Fruit fly (Drosophila melanogaster) whole organism, prepupa: Measurements from ENCODE around the gene Grip71.

Experiments
- Blimp-1 ChIP-seq: fragments of 200-800 bp; sonication (Bioruptor generic); optimal IDR thresholded peaks from 3 replicates; lab custom pipeline; 2017; ENCODE audit warnings: missing biosample characterization, missing genetic modification characterization, mild to moderate bottlenecking, moderate library complexity, missing genetic modification reagents
- CG10631 ChIP-seq: fragments of 200-800 bp; sonication (Bioruptor generic); optimal IDR thresholded peaks from 2 replicates; lab custom pipeline; 2016; ENCODE audit warnings: missing biosample characterization, missing genetic modification characterization
- CG10669 ChIP-seq: fragments of 200-800 bp; sonication (Bioruptor generic); optimal IDR thresholded peaks from 3 replicates; lab custom pipeline; 2018; ENCODE audit warnings: missing biosample characterization, mild to moderate bottlenecking, missing genetic modification characterization, moderate library complexity
- CG11294 ChIP-seq: fragments of 200-800 bp; sonication (Bioruptor generic); IDR thresholded peaks from 2 replicates; pipeline ENCODE4 v1.3.6; 2022; ENCODE audit warnings: missing biosample characterization, missing genetic modification characterization
- CG11762 ChIP-seq: fragments of 200-800 bp; sonication (Bioruptor generic); optimal IDR thresholded peaks from 3 replicates; lab custom pipeline; 2016; ENCODE audit warnings: missing biosample characterization, missing genetic modification characterization; ENCODE audit not compliant: insufficient read depth
- CG11902 ChIP-seq: fragments of 200-800 bp; sonication (Bioruptor generic); optimal IDR thresholded peaks from 3 replicates; lab custom pipeline; 2016; ENCODE audit warnings: missing biosample characterization, missing genetic modification characterization
- CG15336 ChIP-seq: fragments of 200-800 bp; sonication (Bioruptor generic); IDR thresholded peaks from 2 replicates; pipeline ENCODE4 v1.3.6; 2022; ENCODE audit warnings: missing biosample characterization, missing genetic modification characterization
- CG16779 ChIP-seq: fragments of 200-800 bp; sonication (Bioruptor generic); optimal IDR thresholded peaks from 3 replicates; lab custom pipeline; 2017; ENCODE audit warnings: missing biosample characterization, mild to moderate bottlenecking, missing genetic modification characterization
- CG3032 ChIP-seq: fragments of 200-800 bp; optimal IDR thresholded peaks from 2 replicates; lab custom pipeline; 2019; ENCODE audit warnings: missing biosample characterization, mild to moderate bottlenecking, missing genetic modification characterization, moderate library complexity
- CG32006 ChIP-seq: fragments of 200-800 bp; sonication (Bioruptor generic); optimal IDR thresholded peaks from 3 replicates; lab custom pipeline; 2017; ENCODE audit warnings: missing biosample characterization, mild to moderate bottlenecking, missing genetic modification characterization
- CG34406 ChIP-seq: fragments of 200-800 bp; sonication (Bioruptor generic); optimal IDR thresholded peaks from 3 replicates; lab custom pipeline; 2016; ENCODE audit warnings: missing biosample characterization, missing genetic modification characterization
- CG3919 ChIP-seq: fragments of 200-800 bp; sonication (Bioruptor generic); optimal IDR thresholded peaks from 3 replicates; lab custom pipeline; 2016; ENCODE audit warnings: missing biosample characterization, missing genetic modification characterization
- CG6163 ChIP-seq: fragments of 200-800 bp; sonication (Bioruptor generic); IDR thresholded peaks from 3 replicates; pipeline ENCODE4 v1.3.6; 2022; ENCODE audit warnings: missing biosample characterization, missing genetic modification characterization
- CG6276 ChIP-seq: fragments of 200-800 bp; sonication (Bioruptor generic); optimal IDR thresholded peaks from 2 replicates; lab custom pipeline; 2017; ENCODE audit warnings: missing biosample characterization, mild to moderate bottlenecking, missing genetic modification characterization
- CG6792 ChIP-seq: fragments of 200-800 bp; sonication (Bioruptor generic); optimal IDR thresholded peaks from 3 replicates; lab custom pipeline; 2016; ENCODE audit warnings: missing biosample characterization, missing genetic modification characterization
- CG6808 ChIP-seq: fragments of 200-800 bp; sonication (Bioruptor generic); optimal IDR thresholded peaks from 3 replicates; lab custom pipeline; 2017; ENCODE audit warnings: missing biosample characterization, missing genetic modification characterization, mild to moderate bottlenecking, moderate library complexity, missing genetic modification reagents
- CG8119 ChIP-seq: fragments of 200-800 bp; sonication (Bioruptor generic); IDR thresholded peaks from 3 replicates; pipeline ENCODE4 v1.3.6; 2022; ENCODE audit warnings: missing biosample characterization, missing genetic modification characterization
- CG8319 ChIP-seq: fragments of 200-800 bp; sonication (Bioruptor generic); optimal IDR thresholded peaks from 3 replicates; lab custom pipeline; 2016; ENCODE audit warnings: missing biosample characterization, missing genetic modification characterization
- CG8632 ChIP-seq: fragments of 200-800 bp; sonication (Bioruptor generic); optimal IDR thresholded peaks from 3 replicates; lab custom pipeline; 2016; ENCODE audit warnings: missing biosample characterization, missing genetic modification characterization
- CG9139 ChIP-seq: fragments of 200-800 bp; sonication (Bioruptor generic); optimal IDR thresholded peaks from 3 replicates; lab custom pipeline; 2017; ENCODE audit warnings: missing biosample characterization, mild to moderate bottlenecking, missing genetic modification characterization
- Eip75B ChIP-seq: fragments of 200-800 bp; sonication (Bioruptor generic); optimal IDR thresholded peaks from 3 replicates; lab custom pipeline; 2016; ENCODE audit warnings: missing biosample characterization, missing genetic modification characterization
- Eip78C ChIP-seq: fragments of 200-800 bp; sonication (Bioruptor generic); peaks from one replicate; lab custom pipeline; 2016; ENCODE audit warnings: missing biosample characterization, missing genetic modification characterization
- Eip93F ChIP-seq: fragments of 200-800 bp; sonication (Bioruptor generic); optimal IDR thresholded peaks from 2 replicates; lab custom pipeline; 2016; ENCODE audit warnings: missing biosample characterization, mild to moderate bottlenecking, missing genetic modification characterization
- Ets21C ChIP-seq: fragments of 200-800 bp; sonication (Bioruptor generic); optimal IDR thresholded peaks from 3 replicates; lab custom pipeline; 2016; ENCODE audit warnings: missing biosample characterization, missing genetic modification characterization
- Ets96B ChIP-seq: fragments of 200-800 bp; optimal IDR thresholded peaks from 2 replicates; lab custom pipeline; 2019; ENCODE audit warnings: missing biosample characterization, mild to moderate bottlenecking, missing genetic modification characterization, moderate library complexity
- Hr38 ChIP-seq: sonication (Bioruptor generic); optimal IDR thresholded peaks from 2 replicates; lab custom pipeline; 2016; ENCODE audit warnings: missing biosample characterization, missing genetic modification characterization
- Hr39 ChIP-seq: fragments of 200-800 bp; sonication (Bioruptor generic); optimal IDR thresholded peaks from 2 replicates; lab custom pipeline; 2016; ENCODE audit warnings: missing biosample characterization, missing genetic modification characterization
- Lpt ChIP-seq: fragments of 200-800 bp; sonication (Bioruptor generic); optimal IDR thresholded peaks from 3 replicates; lab custom pipeline; 2016; ENCODE audit warnings: missing biosample characterization, missing genetic modification characterization
- Met ChIP-seq: fragments of 200-800 bp; sonication (Bioruptor generic); optimal IDR thresholded peaks from 3 replicates; lab custom pipeline; 2016; ENCODE audit warnings: missing biosample characterization, missing genetic modification characterization
- OdsH ChIP-seq: fragments of 200-800 bp; sonication (Bioruptor generic); optimal IDR thresholded peaks from 3 replicates; lab custom pipeline; 2016; ENCODE audit warnings: missing biosample characterization, missing genetic modification characterization
- Smox ChIP-seq: fragments of 200-800 bp; sonication (Bioruptor generic); optimal IDR thresholded peaks from 3 replicates; lab custom pipeline; 2016; ENCODE audit warnings: missing biosample characterization, missing genetic modification characterization
- Sox102F ChIP-seq: fragments of 200-800 bp; sonication (Bioruptor generic); optimal IDR thresholded peaks from 2 replicates; lab custom pipeline; 2016; ENCODE audit warnings: missing biosample characterization, mild to moderate bottlenecking, missing genetic modification characterization
- Sox14 ChIP-seq: fragments of 200-800 bp; sonication (Bioruptor generic); optimal IDR thresholded peaks from 3 replicates; lab custom pipeline; 2016; ENCODE audit warnings: missing biosample characterization, missing genetic modification characterization
- achi ChIP-seq: fragments of 200-800 bp; sonication (Bioruptor generic); optimal IDR thresholded peaks from 3 replicates; lab custom pipeline; 2016; ENCODE audit warnings: missing biosample characterization, missing genetic modification characterization
- acj6 ChIP-seq: fragments of 200-800 bp; sonication (Bioruptor generic); optimal IDR thresholded peaks from 3 replicates; lab custom pipeline; 2016; ENCODE audit warnings: missing biosample characterization, missing genetic modification characterization
- cyc ChIP-seq: fragments of 200-800 bp; sonication (Bioruptor generic); optimal IDR thresholded peaks from 3 replicates; lab custom pipeline; 2016; ENCODE audit warnings: missing biosample characterization, missing genetic modification characterization
- dsx ChIP-seq: fragments of 200-800 bp; optimal IDR thresholded peaks from 3 replicates; lab custom pipeline; 2019; ENCODE audit warnings: missing biosample characterization, mild to moderate bottlenecking, missing genetic modification characterization, moderate library complexity; ENCODE audit not compliant: poor library complexity, severe bottlenecking
- esn ChIP-seq: fragments of 200-800 bp; sonication (Bioruptor generic); optimal IDR thresholded peaks from 2 replicates; lab custom pipeline; 2016; ENCODE audit warnings: missing biosample characterization, mild to moderate bottlenecking, missing genetic modification characterization, moderate library complexity
- fd59A ChIP-seq: fragments of 200-800 bp; sonication (Bioruptor generic); optimal IDR thresholded peaks from 2 replicates; lab custom pipeline; 2017; ENCODE audit warnings: missing biosample characterization, mild to moderate bottlenecking, missing genetic modification characterization, missing genetic modification reagents
- fd85E ChIP-seq: fragments of 200-800 bp; sonication (Bioruptor generic); optimal IDR thresholded peaks from 3 replicates; lab custom pipeline; 2016; ENCODE audit warnings: missing biosample characterization, missing genetic modification characterization
- net ChIP-seq: fragments of 200-800 bp; sonication (Bioruptor generic); optimal IDR thresholded peaks from 3 replicates; lab custom pipeline; 2016; ENCODE audit warnings: missing biosample characterization, missing genetic modification characterization
- spab ChIP-seq: fragments of 200-800 bp; sonication (Bioruptor generic); optimal IDR thresholded peaks from 2 replicates; lab custom pipeline; 2017; ENCODE audit warnings: missing biosample characterization, mild to moderate bottlenecking, missing genetic modification characterization, missing genetic modification reagents
- ss ChIP-seq, 2 experiments: fragments of 200-800 bp; sonication (Bioruptor generic); optimal IDR thresholded peaks; 2 replicates in 1 of 2; 3 replicates in 1 of 2; lab custom pipeline; 2017 to 2018; ENCODE audit warnings: mild to moderate bottlenecking in 2 of 2, missing biosample characterization in 2 of 2, missing genetic modification characterization in 2 of 2, moderate library complexity in 1 of 2
- svp ChIP-seq: fragments of 200-800 bp; sonication (Bioruptor generic); peaks from one replicate; lab custom pipeline; 2016; ENCODE audit warnings: missing biosample characterization, missing genetic modification characterization
- topi ChIP-seq: fragments of 200-800 bp; sonication (Bioruptor generic); optimal IDR thresholded peaks from 3 replicates; lab custom pipeline; 2016; ENCODE audit warnings: missing biosample characterization, missing genetic modification characterization
- vri ChIP-seq: fragments of 200-800 bp; sonication (Bioruptor generic); optimal IDR thresholded peaks from 3 replicates; lab custom pipeline; 2016; ENCODE audit warnings: missing biosample characterization, mild to moderate bottlenecking, missing genetic modification characterization

Grip71 gene

dm6 chr2L:18702721-18703488, 5.7 kb upstream of the Grip71 start, which contains the start of the genes CG10376 and CG10343 (continued):
- TF ChIP-seq CG10669: peak; percentile 81
- no peak for TF ChIP-seq Met
- TF ChIP-seq ss (GFP tag; optimal IDR thresholded peaks at IDR 0.05; lab: Kevin White, UChicago): peak in 1 of 2 experiments; percentile 83
- peak; percentile 73 for TF ChIP-seq cyc (GFP tag; lab: Kevin White, UChicago)
- TF ChIP-seq fd59A (GFP tag; lab: Kevin White, UChicago): peak; percentile 71
- TF ChIP-seq Ets21C: peak; percentile 65
- no peak for TF ChIP-seq Eip75B (GFP tag; lab: Kevin White, UChicago)
- TF ChIP-seq spab (GFP tag; lab: Kevin White, UChicago): no peak
- peak; percentile 92 for TF ChIP-seq Eip78C
- peak; percentile 84 for TF ChIP-seq CG34406
- TF ChIP-seq topi (GFP tag; lab: Kevin White, UChicago): peak; percentile 66
- TF ChIP-seq Sox14 (GFP tag; lab: Kevin White, UChicago): peak; percentile 83
- TF ChIP-seq OdsH (GFP tag; lab: Kevin White, UChicago): peak; percentile 89
- no peak for TF ChIP-seq CG16779 (tag; lab: Kevin White, UChicago)
- TF ChIP-seq Lpt (GFP tag; lab: Kevin White, UChicago): peak; percentile 75
- no peak for TF ChIP-seq fd85E
- peak; percentile 87 for TF ChIP-seq Ets96B
- TF ChIP-seq Smox: no peak
- TF ChIP-seq Sox102F: no peak
- TF ChIP-seq CG10631 (GFP tag; lab: Kevin White, UChicago): peak; percentile 93
- TF ChIP-seq acj6 (GFP tag; lab: Kevin White, UChicago): peak; percentile 82
- TF ChIP-seq CG11762: peak; percentile 40
- TF ChIP-seq CG6792 (GFP tag; lab: Kevin White, UChicago): peak; percentile 74

- TF ChIP-seq Eip93F (GFP tag; lab: Kevin White, UChicago) (peak; percentile 88), esn (GFP tag; lab: Kevin White, UChicago) (peak; percentile 97), CG9139 (no peak), Smox (peak; percentile 90), vri (GFP tag; lab: Kevin White, UChicago) (peak; percentile 93), Hr39 (GFP tag; lab: Kevin White, UChicago) (peak; percentile 95), CG11294 (GFP tag; lab: Robert Waterston, UW) (peak; percentile 74; the same call in 1 of the 2 replicates), CG6276 (GFP tag; lab: Kevin White, UChicago) (no peak), CG8319 (GFP tag; lab: Kevin White, UChicago) (peak; percentile 54), Eip75B (GFP tag; lab: Kevin White, UChicago) (peak; percentile 86), Ets96B (peak; percentile 72), cyc (GFP tag; lab: Kevin White, UChicago) (peak; percentile 88), CG8119 (GFP tag; lab: Robert Waterston, UW) (peak; percentile 84), CG11762 (peak; percentile 35), achi (GFP tag; lab: Kevin White, UChicago) (peak; percentile 73), topi (GFP tag; lab: Kevin White, UChicago) (peak; percentile 85), CG11902 (GFP tag; lab: Kevin White, UChicago) (peak; percentile 78), CG3919 (GFP tag; lab: Kevin White, UChicago) (peak; percentile 78), Ets21C (peak; percentile 82), CG6808 (peak; percentile 52), CG6163 (GFP tag; lab: Robert Waterston, UW) (peak; percentile 85), CG6792 (GFP tag; lab: Kevin White, UChicago) (peak; percentile 92), spab (GFP tag; lab: Kevin White, UChicago) (no peak), CG15336 (GFP tag; lab: Robert Waterston, UW) (peak; percentile 90), net (peak; percentile 66), CG8632 (peak; percentile 87), Lpt (GFP tag; lab: Kevin White, UChicago) (peak; percentile 90), CG34406 (peak; percentile 80), CG3032 (tag; lab: Kevin White, UChicago) (peak; percentile 79), Blimp-1 (GFP tag; lab: Kevin White, UChicago) (peak; percentile 26), Sox102F (peak; percentile 95), fd59A (GFP tag; lab: Kevin White, UChicago) (peak; percentile 50), OdsH (GFP tag; lab: Kevin White, UChicago) (peak; percentile 87), svp (GFP tag; lab: Kevin White, UChicago) (peak; percentile 95), acj6 (GFP tag; lab: Kevin White, UChicago) (peak; percentile 95), Hr38 (GFP tag; lab: Kevin White, UChicago) (peak; percentile 59), CG32006 (GFP tag; lab: Kevin White, UChicago) (peak; percentile 91), dsx (GFP tag; lab: Kevin White, UChicago) (peak; percentile 48)
Observed at dm6 chr2L:18705617-18706046, 3.0 kb upstream of the Grip71 start, which contains the start of gene Jwa. Jwa (minus strand) TSS chr2L:18705703.
